Fruit fly (Drosophila melanogaster): ENCODE measurements around the gene pum.

The pum gene

DNA sequence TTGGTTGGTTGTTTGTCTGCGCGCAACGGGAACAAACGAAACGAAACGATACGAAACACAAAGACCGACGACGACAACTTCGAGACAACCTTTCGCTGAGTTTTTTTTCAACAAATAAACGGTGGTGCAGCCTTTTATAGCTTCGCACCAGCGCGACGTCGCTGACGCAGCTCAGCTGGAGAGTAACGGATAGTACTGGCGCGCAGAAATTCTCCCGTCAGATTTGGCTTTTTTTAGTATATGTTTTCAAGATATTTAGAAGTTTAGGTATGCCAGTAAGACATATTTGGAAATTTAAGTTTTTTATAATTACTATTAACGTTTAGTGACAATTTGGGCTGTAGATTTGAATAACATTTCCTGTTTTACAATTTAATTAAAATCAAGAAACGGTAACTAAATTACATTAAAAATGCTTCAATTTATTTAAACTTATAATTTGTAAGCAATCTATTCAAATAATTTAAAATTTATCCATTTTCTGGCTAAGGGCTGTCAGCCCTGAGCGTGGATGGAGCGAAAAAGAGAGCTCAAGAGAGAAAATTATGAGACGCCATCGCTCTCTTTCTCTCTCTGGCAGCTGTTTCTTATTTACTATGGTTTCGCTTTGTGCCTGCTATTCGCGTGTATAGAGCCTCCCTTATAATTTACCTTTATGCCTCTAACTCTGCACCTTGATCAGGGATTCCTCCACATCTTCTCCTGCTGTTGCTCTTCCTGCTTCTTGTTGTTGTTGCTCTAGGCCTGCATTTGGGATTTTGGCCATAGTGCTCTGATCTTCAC lies 203.7 kb downstream of the pum start (continued):
- peak; percentile 61 for TF ChIP-seq CG6813 (GFP tag; optimal IDR thresholded peaks at IDR 0.05)
- no peak for TF ChIP-seq CG1024 (GFP tag; IDR thresholded peaks at IDR 0.05)
- no peak for TF ChIP-seq bab2 (GFP tag; optimal IDR thresholded peaks at IDR 0.05)
- no peak for TF ChIP-seq wek (GFP tag; optimal IDR thresholded peaks at IDR 0.05)
- peak; percentile 81 for TF ChIP-seq Sox102F (GFP tag; optimal IDR thresholded peaks at IDR 0.05)
- TF ChIP-seq sens (GFP tag): peak; percentile 96
- peak; percentile 72; the same call in 2 of the 3 replicates for TF ChIP-seq CG34422 (GFP tag; IDR thresholded peaks at IDR 0.05)
- peak; percentile 42; the same call in 1 of the 2 replicates for TF ChIP-seq peb (GFP tag; IDR thresholded peaks at IDR 0.05)
- no peak for TF ChIP-seq shn (GFP tag; optimal IDR thresholded peaks at IDR 0.05)
- peak; percentile 40; the same call in 1 of the 3 replicates for TF ChIP-seq ken (GFP tag; IDR thresholded peaks at IDR 0.05)
- TF ChIP-seq ind (GFP tag; optimal IDR thresholded peaks at IDR 0.05): peak; percentile 57
- peak; percentile 20 for TF ChIP-seq Dip3 (GFP tag; optimal IDR thresholded peaks at IDR 0.05)
- peak; percentile 87 for TF ChIP-seq D19A (tag; optimal IDR thresholded peaks at IDR 0.05)
- peak; percentile 64 for TF ChIP-seq CG6854 (GFP tag; optimal IDR thresholded peaks at IDR 0.05)
- TF ChIP-seq CG17361 (GFP tag; IDR thresholded peaks at IDR 0.05): peak; percentile 94
- TF ChIP-seq gem (tag; optimal IDR thresholded peaks at IDR 0.05): peak; percentile 92
- TF ChIP-seq Bdp1 (GFP tag; optimal IDR thresholded peaks at IDR 0.05): peak; percentile 14
- peak; percentile 70 for TF ChIP-seq lbe (GFP tag; optimal IDR thresholded peaks at IDR 0.05)
- TF ChIP-seq Neu2 (GFP tag; optimal IDR thresholded peaks at IDR 0.05; ENCODE audit: borderline replicate concordance): no peak
- TF ChIP-seq unc-4 (GFP tag; IDR thresholded peaks at IDR 0.05; ENCODE audit: partially characterized antibody): no peak
- TF ChIP-seq ara (GFP tag; IDR thresholded peaks at IDR 0.05): 0 out of 2 replicates have a peak, but pooled peaks have one; percentile 43
- peak; percentile 33 for TF ChIP-seq pho (GFP tag; optimal IDR thresholded peaks at IDR 0.05)
- peak; percentile 18 for TF ChIP-seq CG8944 (GFP tag; optimal IDR thresholded peaks at IDR 0.05)
- peak; percentile 63; the same call in 1 of the 3 replicates for TF ChIP-seq otp (GFP tag; IDR thresholded peaks at IDR 0.05)
- TF ChIP-seq CG17186 (GFP tag; optimal IDR thresholded peaks at IDR 0.05): peak; percentile 14
- no peak for TF ChIP-seq toy (GFP tag; IDR thresholded peaks at IDR 0.05)
- TF ChIP-seq tna (GFP tag; IDR thresholded peaks at IDR 0.05; ENCODE audit: partially characterized antibody): no peak
- TF ChIP-seq nerfin-1 (tag; optimal IDR thresholded peaks at IDR 0.05): peak; percentile 93
- TF ChIP-seq hb (GFP tag; IDR thresholded peaks at IDR 0.05; ENCODE audit: partially characterized antibody): no peak
- peak; percentile 63 for TF ChIP-seq exex (tag; optimal IDR thresholded peaks at IDR 0.05)
- TF ChIP-seq CG33213 (GFP tag; optimal IDR thresholded peaks at IDR 0.05): peak; percentile 13
- TF ChIP-seq CHES-1-like (GFP tag; optimal IDR thresholded peaks at IDR 0.05): no peak
- peak; percentile 12 for TF ChIP-seq jumu (GFP tag; optimal IDR thresholded peaks at IDR 0.05)
- no peak for TF ChIP-seq usp (GFP tag; optimal IDR thresholded peaks at IDR 0.05)
- peak; percentile 77 for TF ChIP-seq HHEX (GFP tag; optimal IDR thresholded peaks at IDR 0.05)
- TF ChIP-seq CG9932 (GFP tag; IDR thresholded peaks at IDR 0.05): peak; percentile 57; the same call in 1 of the 2 replicates
- peak; percentile 84 for TF ChIP-seq chm (GFP tag; IDR thresholded peaks at IDR 0.05)
- peak; percentile 91 for TF ChIP-seq CG12659 (GFP tag; optimal IDR thresholded peaks at IDR 0.05)
- peak; percentile 71 for TF ChIP-seq Ptx1 (GFP tag; IDR thresholded peaks at IDR 0.05)
- 0 out of 2 replicates have a peak, but pooled peaks have one; percentile 68 for TF ChIP-seq CG32532 (GFP tag; IDR thresholded peaks at IDR 0.05)
- TF ChIP-seq pros (GFP tag; optimal IDR thresholded peaks at IDR 0.05): peak; percentile 88
- peak; percentile 4 for TF ChIP-seq pzg (GFP tag; optimal IDR thresholded peaks at IDR 0.05)
- TF ChIP-seq ac (GFP tag; optimal IDR thresholded peaks at IDR 0.05): no peak
- TF ChIP-seq cad (GFP tag; optimal IDR thresholded peaks at IDR 0.05): peak; percentile 2
- no peak for TF ChIP-seq cg (GFP tag; optimal IDR thresholded peaks at IDR 0.05)
- TF ChIP-seq NFAT (GFP tag; IDR thresholded peaks at IDR 0.05): peak; percentile 21; the same call in 1 of the 2 replicates
- peak; percentile 36 for TF ChIP-seq zfh2 (GFP tag; optimal IDR thresholded peaks at IDR 0.05)
- peak in 1 of 2 experiments; percentile 87 for TF ChIP-seq Eip74EF (GFP tag; optimal IDR thresholded peaks at IDR 0.05)
- no peak for TF ChIP-seq Lim3 (GFP tag; IDR thresholded peaks at IDR 0.05)
